Worm (Caenorhabditis elegans) whole organism, L4/young adult: ENCODE data around the gene fbxb-106.

ENCODE experiments used
- W03F9.2 ChIP-seq: fragments of 150-350 bp; optimal IDR thresholded peaks from 2 replicates; lab custom pipeline; 2014; ENCODE audit warnings: missing biosample characterization, missing genetic modification characterization
- dao-5 ChIP-seq: sonication (generic microtip); optimal IDR thresholded peaks from 2 replicates; lab custom pipeline; 2016; ENCODE audit warnings: missing genotype, missing genetic modification characterization, moderate library complexity, missing compliant biosample characterization
- him-1 ChIP-seq: sonication (generic microtip); optimal IDR thresholded peaks from 2 replicates; lab custom pipeline; 2016; ENCODE audit warnings: missing genotype, missing genetic modification reagents, missing genetic modification characterization, missing compliant biosample characterization

DNA sequence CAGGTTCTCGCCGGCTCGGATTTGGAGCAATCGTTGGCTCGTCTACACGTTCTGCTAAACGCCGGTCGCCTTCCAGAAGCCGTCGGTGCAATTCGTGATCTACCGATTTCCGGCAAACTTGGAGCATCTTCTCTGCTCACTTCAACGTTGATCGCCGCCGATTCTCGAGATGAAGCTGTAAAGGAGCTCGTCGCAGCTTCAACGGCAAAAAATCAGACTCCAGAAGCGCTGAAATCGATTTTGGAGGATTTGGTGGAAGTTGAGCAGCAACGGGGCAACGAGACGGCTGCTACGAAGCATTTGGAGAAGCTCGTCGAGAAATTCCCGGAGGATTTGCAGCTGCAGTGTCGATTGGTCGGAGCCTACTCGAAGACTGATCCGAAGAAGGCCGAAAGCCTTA is 29.5 kb downstream of the fbxb-106 start:
- TF ChIP-seq W03F9.2 = no peak
- no peak for TF ChIP-seq him-1 (tag; lab: Kevin White, UChicago)
- no peak for TF ChIP-seq dao-5 (tag; lab: Kevin White, UChicago)
